Fruit fly (Drosophila melanogaster) whole organism, wandering third instar larva: ENCODE results near the gene FASN2.

Experiments
- CG32264 ChIP-seq: fragments of 200-800 bp; sonication (Bioruptor generic); optimal IDR thresholded peaks from 2 replicates; lab custom pipeline; 2016; ENCODE audit warnings: missing biosample characterization, missing genetic modification characterization
- CrebA ChIP-seq: fragments of 200-800 bp; sonication (Bioruptor generic); optimal IDR thresholded peaks from 2 replicates; lab custom pipeline; 2016; ENCODE audit warnings: missing biosample characterization, mild to moderate bottlenecking, missing genetic modification characterization, borderline replicate concordance
- GATAd ChIP-seq: sonication (Bioruptor generic); optimal IDR thresholded peaks from 2 replicates; lab custom pipeline; 2016; ENCODE audit warnings: missing biosample characterization, missing genetic modification characterization
- Hr78 ChIP-seq: fragments of >200 bp; optimal IDR thresholded peaks from 2 replicates; lab custom pipeline; 2017; ENCODE audit warnings: missing biosample characterization, missing genetic modification characterization
- Myc ChIP-seq: fragments of >200 bp; optimal IDR thresholded peaks from 2 replicates; lab custom pipeline; 2017
- N ChIP-seq: fragments of >200 bp; optimal IDR thresholded peaks from 2 replicates; lab custom pipeline; 2018; ENCODE audit warnings: missing biosample characterization, missing external identifiers, missing genetic modification characterization
- fru ChIP-seq: fragments of 200-800 bp; sonication (Bioruptor generic); optimal IDR thresholded peaks from 3 replicates; lab custom pipeline; 2016; ENCODE audit warnings: missing biosample characterization, mild to moderate bottlenecking, missing genetic modification characterization
- h ChIP-seq: fragments of 200-800 bp; sonication (Bioruptor generic); optimal IDR thresholded peaks from 3 replicates; lab custom pipeline; 2016; ENCODE audit warnings: missing biosample characterization, mild to moderate bottlenecking, missing genetic modification characterization
- lola ChIP-seq: fragments of >200 bp; optimal IDR thresholded peaks from 2 replicates; lab custom pipeline; 2017; ENCODE audit warnings: missing biosample characterization, missing genetic modification characterization
- pan ChIP-seq: fragments of >200 bp; optimal IDR thresholded peaks from 2 replicates; lab custom pipeline; 2017
- psq ChIP-seq: fragments of 200-800 bp; sonication (Bioruptor generic); optimal IDR thresholded peaks from 3 replicates; lab custom pipeline; 2017; ENCODE audit warnings: missing biosample characterization, mild to moderate bottlenecking, missing genetic modification characterization, moderate library complexity
- sage ChIP-seq: fragments of 200-800 bp; sonication (Bioruptor generic); optimal IDR thresholded peaks from 2 replicates; lab custom pipeline; 2016; ENCODE audit warnings: missing biosample characterization, mild to moderate bottlenecking, missing genetic modification characterization
- usp ChIP-seq: fragments of >200 bp; optimal IDR thresholded peaks from 2 replicates; lab custom pipeline; 2017; ENCODE audit warnings: missing biosample characterization, missing genetic modification characterization
- woc ChIP-seq: sonication (Bioruptor generic); optimal IDR thresholded peaks from 2 replicates; lab custom pipeline; 2016; ENCODE audit warnings: missing biosample characterization, mild to moderate bottlenecking, missing genetic modification characterization

- TF ChIP-seq usp (GFP tag; lab: Kevin White, UChicago) (no peak), pan (lab: Kevin White, UChicago) (no peak), woc (GFP tag; lab: Kevin White, UChicago) (no peak), N (GFP tag; lab: Kevin White, UChicago) (no peak), fru (GFP tag; lab: Kevin White, UChicago) (no peak), CrebA (GFP tag; lab: Kevin White, UChicago) (no peak), h (no peak), GATAd (no peak), CG32264 (no peak), Hr78 (GFP tag; lab: Kevin White, UChicago) (no peak), lola (no peak), sage (GFP tag; lab: Kevin White, UChicago) (no peak), Myc (lab: Kevin White, UChicago) (no peak), psq (GFP tag; lab: Kevin White, UChicago) (no peak)
These were observed 57.1 kb downstream of the FASN2 start for dm6 chr2L:3100812-3101211.
